Worm (Caenorhabditis elegans): Measurements from ENCODE around the gene tebp-2.

Gene tebp-2

ce11 chrIV:5561497-5562155, 20.2 kb downstream of the tebp-2 start:
- TF ChIP-seq cnd-1 (tag; optimal IDR thresholded peaks at IDR 0.05) (no peak), bed-3 (GFP tag; optimal IDR thresholded peaks at IDR 0.05) (no peak), ham-2 (GFP tag; optimal IDR thresholded peaks at IDR 0.05) (peak; percentile 10), mls-2 (tag; optimal IDR thresholded peaks at IDR 0.05) (peak; percentile 29)

- TF ChIP-seq nhr-237 (tag; optimal IDR thresholded peaks at IDR 0.05) (no peak), zip-8 (tag; optimal IDR thresholded peaks at IDR 0.05) (no peak), unc-120 (tag; optimal IDR thresholded peaks at IDR 0.05; ENCODE audit: poor library complexity, severe bottlenecking) (no peak), tbx-8 (GFP tag; optimal IDR thresholded peaks at IDR 0.05) (no peak), hlh-1 (tag; optimal IDR thresholded peaks at IDR 0.05) (no peak), M03D4.4 (tag; optimal IDR thresholded peaks at IDR 0.05) (no peak), nhr-28 (tag; optimal IDR thresholded peaks at IDR 0.05) (no peak), lsy-2 (tag; optimal IDR thresholded peaks at IDR 0.05) (no peak), unc-62 (GFP tag; optimal IDR thresholded peaks at IDR 0.05) (no peak), sem-2 (GFP tag; optimal IDR thresholded peaks at IDR 0.05) (no peak), ceh-83 (GFP tag; optimal IDR thresholded peaks at IDR 0.05) (no peak), nhr-12 (tag; optimal IDR thresholded peaks at IDR 0.05) (no peak)
Observed at ce11 chrIV:5563280-5563679, 21.9 kb downstream of the tebp-2 start.

ce11 chrIV:5564293-5564692, 22.9 kb downstream of the tebp-2 start:
- TF ChIP-seq ces-1 (GFP tag; optimal IDR thresholded peaks at IDR 0.05) (no peak), nhr-76 (tag; optimal IDR thresholded peaks at IDR 0.05) (no peak), hlh-1 (tag; optimal IDR thresholded peaks at IDR 0.05) (no peak), sem-2 (GFP tag; optimal IDR thresholded peaks at IDR 0.05) (no peak), snpc-4 (tag; optimal IDR thresholded peaks at IDR 0.05) (no peak), tbx-8 (GFP tag; optimal IDR thresholded peaks at IDR 0.05) (no peak), ceh-43 (GFP tag; optimal IDR thresholded peaks at IDR 0.05) (no peak), nhr-2 (tag; optimal IDR thresholded peaks at IDR 0.05) (no peak), elt-3 (tag; optimal IDR thresholded peaks at IDR 0.05) (no peak), ceh-83 (GFP tag; optimal IDR thresholded peaks at IDR 0.05) (no peak), cnd-1 (tag; optimal IDR thresholded peaks at IDR 0.05) (no peak), zip-8 (tag; optimal IDR thresholded peaks at IDR 0.05) (no peak), pha-4 (tag; optimal IDR thresholded peaks at IDR 0.05) (no peak), mls-2 (tag; optimal IDR thresholded peaks at IDR 0.05) (no peak)

ce11 chrIV:5565105-5565504, 23.7 kb downstream of the tebp-2 start:
- no peak for TF ChIP-seq nhr-237 (tag; optimal IDR thresholded peaks at IDR 0.05)
- peak; percentile 78 for TF ChIP-seq pha-4 (tag; optimal IDR thresholded peaks at IDR 0.05)

- TF ChIP-seq lsy-2 (tag; optimal IDR thresholded peaks at IDR 0.05) (no peak), unc-62 (GFP tag; optimal IDR thresholded peaks at IDR 0.05) (no peak), ztf-11 (tag; optimal IDR thresholded peaks at IDR 0.05) (no peak), cnd-1 (tag; optimal IDR thresholded peaks at IDR 0.05) (no peak)
Observed at ce11 chrIV:5572693-5573092, 31.3 kb downstream of the tebp-2 start.

ce11 chrIV:5574033-5574432, 32.6 kb downstream of the tebp-2 start, which contains the start of gene T12E12.6:
Gene T12E12.6, minus strand, starts transcription at chrIV:5574133.
- no peak for TF ChIP-seq M03D4.4 (tag; optimal IDR thresholded peaks at IDR 0.05)
- TF ChIP-seq elt-1 (tag; optimal IDR thresholded peaks at IDR 0.05; ENCODE audit: borderline replicate concordance, insufficient read depth): no peak
- no peak for TF ChIP-seq ces-1 (GFP tag; optimal IDR thresholded peaks at IDR 0.05)
- TF ChIP-seq elt-3 (tag; optimal IDR thresholded peaks at IDR 0.05): no peak

ce11 chrIV:5580588-5581308, 39.3 kb downstream of the tebp-2 start:
- TF ChIP-seq nhr-28 (tag; optimal IDR thresholded peaks at IDR 0.05): no peak
- TF ChIP-seq unc-120 (tag; optimal IDR thresholded peaks at IDR 0.05; ENCODE audit: poor library complexity, severe bottlenecking): no peak
- no peak for TF ChIP-seq flh-1 (GFP tag; optimal IDR thresholded peaks at IDR 0.05)
- TF ChIP-seq lin-13 (tag; optimal IDR thresholded peaks at IDR 0.05): no peak
- TF ChIP-seq ztf-11 (tag; optimal IDR thresholded peaks at IDR 0.05): no peak
- no peak for TF ChIP-seq ceh-39 (tag; optimal IDR thresholded peaks at IDR 0.05)
- TF ChIP-seq M03D4.4 (tag; optimal IDR thresholded peaks at IDR 0.05): no peak
- no peak for TF ChIP-seq lin-32 (GFP tag; optimal IDR thresholded peaks at IDR 0.05)
- no peak for TF ChIP-seq zip-8 (tag; optimal IDR thresholded peaks at IDR 0.05)
- no peak for TF ChIP-seq pha-4 (tag; optimal IDR thresholded peaks at IDR 0.05)
- TF ChIP-seq nhr-76 (tag; optimal IDR thresholded peaks at IDR 0.05): no peak
- no peak for TF ChIP-seq ceh-83 (GFP tag; optimal IDR thresholded peaks at IDR 0.05)
